Fruit fly (Drosophila melanogaster) whole organism, embryonic: ENCODE data around the gene CG16956.

Source experiments
- CG10274 ChIP-seq: fragments of 200-800 bp; sonication (Bioruptor generic); optimal IDR thresholded peaks from 3 replicates; lab custom pipeline; 2017; ENCODE audit warnings: missing biosample characterization, mild to moderate bottlenecking, missing genetic modification characterization
- CG10543 ChIP-seq: fragments of 200-800 bp; sonication (Bioruptor generic); optimal IDR thresholded peaks from 3 replicates; lab custom pipeline; 2017; ENCODE audit warnings: missing biosample characterization, mild to moderate bottlenecking, missing genetic modification characterization, moderate library complexity
- CG11085 ChIP-seq: fragments of 200-800 bp; sonication (Bioruptor generic); IDR thresholded peaks from 2 replicates; pipeline ENCODE4 v1.3.6; 2022; ENCODE audit warnings: missing biosample characterization, missing genetic modification characterization
- CG11504 ChIP-seq: fragments of 200-800 bp; sonication (Bioruptor generic); optimal IDR thresholded peaks from 3 replicates; lab custom pipeline; 2019; ENCODE audit warnings: missing biosample characterization, mild to moderate bottlenecking, missing genetic modification characterization, moderate library complexity
- CG13296 ChIP-seq: fragments of 200-800 bp; sonication (Bioruptor generic); optimal IDR thresholded peaks from 3 replicates; lab custom pipeline; 2018; ENCODE audit warnings: missing biosample characterization, mild to moderate bottlenecking, missing genetic modification characterization
- CG15269 ChIP-seq: fragments of 200-800 bp; sonication (Bioruptor generic); optimal IDR thresholded peaks from 2 replicates; lab custom pipeline; 2018; ENCODE audit warnings: missing biosample characterization, mild to moderate bottlenecking, missing genetic modification characterization, moderate library complexity
- CG17359 ChIP-seq: fragments of 200-800 bp; sonication (Bioruptor generic); optimal IDR thresholded peaks from 3 replicates; lab custom pipeline; 2018; ENCODE audit warnings: missing biosample characterization, mild to moderate bottlenecking, missing genetic modification characterization, moderate library complexity
- CG18619 ChIP-seq: fragments of 200-800 bp; sonication (Bioruptor generic); optimal IDR thresholded peaks from 3 replicates; lab custom pipeline; 2017; ENCODE audit warnings: missing biosample characterization, mild to moderate bottlenecking, missing genetic modification characterization
- CG2875 ChIP-seq: fragments of 200-800 bp; sonication (Bioruptor generic); optimal IDR thresholded peaks from 2 replicates; lab custom pipeline; 2017; ENCODE audit warnings: missing biosample characterization, mild to moderate bottlenecking, missing genetic modification characterization, missing genetic modification reagents
- CG4282 ChIP-seq: fragments of 200-800 bp; sonication (Bioruptor generic); optimal IDR thresholded peaks from 2 replicates; lab custom pipeline; 2016; ENCODE audit warnings: missing biosample characterization, missing genetic modification characterization
- CG4328 ChIP-seq: fragments of 200-800 bp; sonication (Bioruptor generic); optimal IDR thresholded peaks from 3 replicates; lab custom pipeline; 2017; ENCODE audit warnings: missing biosample characterization, missing genetic modification reagents, missing genetic modification characterization
- CG43689 ChIP-seq: fragments of 200-800 bp; sonication (Bioruptor generic); IDR thresholded peaks from 2 replicates; pipeline ENCODE4 v1.3.6; 2022; ENCODE audit warnings: missing biosample characterization, missing genetic modification characterization
- CG4404 ChIP-seq: fragments of 200-800 bp; sonication (Bioruptor generic); IDR thresholded peaks from 2 replicates; pipeline ENCODE4 v1.3.6; 2022; ENCODE audit warnings: missing biosample characterization, missing genetic modification characterization
- CG6272 ChIP-seq: fragments of 200-800 bp; sonication (Bioruptor generic); IDR thresholded peaks from 2 replicates; pipeline ENCODE4 v1.3.6; 2022; ENCODE audit warnings: missing biosample characterization, missing genetic modification characterization
- CG7839 ChIP-seq: fragments of 200-800 bp; sonication (Bioruptor generic); optimal IDR thresholded peaks from 3 replicates; lab custom pipeline; 2018; ENCODE audit warnings: missing biosample characterization, mild to moderate bottlenecking, missing genetic modification characterization, moderate library complexity
- CG8089 ChIP-seq: fragments of 200-800 bp; sonication (Bioruptor generic); optimal IDR thresholded peaks from 3 replicates; lab custom pipeline; 2016; ENCODE audit warnings: missing biosample characterization, missing genetic modification characterization
- CTCF ChIP-seq: fragments of 200-800 bp; sonication (Bioruptor generic); optimal IDR thresholded peaks from 2 replicates; lab custom pipeline; 2017; ENCODE audit warnings: missing biosample characterization, mild to moderate bottlenecking, missing genetic modification characterization, moderate library complexity
- D19B ChIP-seq: fragments of 200-800 bp; sonication (Bioruptor generic); optimal IDR thresholded peaks from 2 replicates; lab custom pipeline; 2017; ENCODE audit warnings: missing biosample characterization, mild to moderate bottlenecking, missing genetic modification characterization
- Deaf1 ChIP-seq: fragments of 200-800 bp; optimal IDR thresholded peaks from 3 replicates; lab custom pipeline; 2019; ENCODE audit warnings: missing biosample characterization, mild to moderate bottlenecking, missing genetic modification characterization, moderate library complexity
- Doc2 ChIP-seq: fragments of 200-800 bp; sonication (Bioruptor generic); IDR thresholded peaks from 2 replicates; pipeline ENCODE4 v1.3.6; 2022; ENCODE audit warnings: missing biosample characterization, missing genetic modification characterization
- Dref ChIP-seq: fragments of 200-800 bp; sonication (Bioruptor generic); IDR thresholded peaks from 2 replicates; pipeline ENCODE4 v1.3.6; 2022; ENCODE audit warnings: missing biosample characterization, missing genetic modification characterization
- GATAe ChIP-seq: fragments of 200-800 bp; sonication (Bioruptor generic); conservative IDR thresholded peaks from 2 replicates; pipeline ENCODE4 v1.3.6; 2022; ENCODE audit warnings: missing biosample characterization, missing genetic modification characterization
- H15 ChIP-seq: fragments of 200-800 bp; sonication (Bioruptor generic); IDR thresholded peaks from 3 replicates; pipeline ENCODE4 v1.3.6; 2022; ENCODE audit warnings: missing biosample characterization, missing genetic modification characterization
- HHEX ChIP-seq: fragments of 200-800 bp; sonication (Bioruptor generic); optimal IDR thresholded peaks from 3 replicates; lab custom pipeline; 2017; ENCODE audit warnings: missing biosample characterization, mild to moderate bottlenecking, missing genetic modification characterization, missing genetic modification reagents
- HLH3B ChIP-seq: fragments of 200-800 bp; sonication (Bioruptor generic); IDR thresholded peaks from 2 replicates; pipeline ENCODE4 v1.3.6; 2022; ENCODE audit warnings: missing biosample characterization, missing genetic modification characterization
- Hr51 ChIP-seq, 2 experiments: fragments of 200-800 bp; sonication (Bioruptor generic); optimal IDR thresholded peaks; 2 replicates in 1 of 2; 3 replicates in 1 of 2; lab custom pipeline; 2016 to 2018; ENCODE audit warnings: missing biosample characterization in 2 of 2, missing genetic modification characterization in 2 of 2, mild to moderate bottlenecking in 1 of 2, moderate library complexity in 1 of 2
- Hsf ChIP-seq: fragments of 200-800 bp; sonication (Bioruptor generic); optimal IDR thresholded peaks from 3 replicates; lab custom pipeline; 2016; ENCODE audit warnings: missing biosample characterization, missing genetic modification characterization
- Max ChIP-seq: fragments of 200-800 bp; sonication (Bioruptor generic); optimal IDR thresholded peaks from 2 replicates; lab custom pipeline; 2016; ENCODE audit warnings: missing biosample characterization, mild to moderate bottlenecking, missing genetic modification characterization
- Mrtf ChIP-seq: fragments of 200-800 bp; sonication (Bioruptor generic); IDR thresholded peaks from 3 replicates; pipeline ENCODE4 v1.3.6; 2022; ENCODE audit warnings: missing biosample characterization, missing genetic modification characterization
- NC2α ChIP-seq: fragments of 200-800 bp; sonication (Bioruptor generic); optimal IDR thresholded peaks from 2 replicates; lab custom pipeline; 2016; ENCODE audit warnings: missing biosample characterization, missing genetic modification characterization
- Scr ChIP-seq: fragments of 200-800 bp; sonication (Bioruptor generic); IDR thresholded peaks from 2 replicates; pipeline ENCODE4 v1.3.6; 2022; ENCODE audit warnings: missing biosample characterization, missing genetic modification characterization; ENCODE audit not compliant: partially characterized antibody
- Sin3A ChIP-seq: fragments of >200 bp; optimal IDR thresholded peaks from 2 replicates; lab custom pipeline; 2018
- Six4 ChIP-seq: fragments of 200-800 bp; sonication (Bioruptor generic); optimal IDR thresholded peaks from 2 replicates; lab custom pipeline; 2016; ENCODE audit warnings: missing biosample characterization, missing genetic modification characterization
- al ChIP-seq: fragments of 200-800 bp; sonication (Bioruptor generic); IDR thresholded peaks from 2 replicates; pipeline ENCODE4 v1.3.6; 2022; ENCODE audit warnings: missing biosample characterization, missing genetic modification characterization
- bcd ChIP-seq: fragments of 200-800 bp; sonication (Bioruptor generic); optimal IDR thresholded peaks from 2 replicates; lab custom pipeline; 2017; ENCODE audit warnings: missing biosample characterization, mild to moderate bottlenecking, missing genetic modification characterization
- bowl ChIP-seq: fragments of 200-800 bp; sonication (Bioruptor generic); IDR thresholded peaks from 2 replicates; pipeline ENCODE4 v1.3.6; 2022; ENCODE audit warnings: missing biosample characterization, missing genetic modification characterization
- dati ChIP-seq: fragments of 200-800 bp; sonication (Bioruptor generic); IDR thresholded peaks from 2 replicates; pipeline ENCODE4 v1.3.6; 2022; ENCODE audit warnings: missing biosample characterization, missing genetic modification characterization
- dmrt99B ChIP-seq: fragments of 200-800 bp; sonication (Bioruptor generic); optimal IDR thresholded peaks from 2 replicates; lab custom pipeline; 2018; ENCODE audit warnings: missing biosample characterization, mild to moderate bottlenecking, missing genetic modification characterization, moderate library complexity
- eyg ChIP-seq: fragments of 200-800 bp; sonication (Bioruptor generic); optimal IDR thresholded peaks from 3 replicates; lab custom pipeline; 2016; ENCODE audit warnings: missing biosample characterization, missing genetic modification characterization
- gce ChIP-seq: fragments of 200-800 bp; sonication (Bioruptor generic); IDR thresholded peaks from 3 replicates; pipeline ENCODE4 v1.3.6; 2022; ENCODE audit warnings: missing biosample characterization, missing genetic modification characterization
- gcm2 ChIP-seq: fragments of 200-800 bp; sonication (Bioruptor generic); optimal IDR thresholded peaks from 2 replicates; lab custom pipeline; 2016; ENCODE audit warnings: missing biosample characterization, missing genetic modification characterization
- kni ChIP-seq: fragments of 200-800 bp; sonication (Bioruptor generic); optimal IDR thresholded peaks from 3 replicates; lab custom pipeline; 2017; ENCODE audit warnings: mild to moderate bottlenecking, missing biosample characterization, missing genetic modification reagents, missing genetic modification characterization
- onecut ChIP-seq: fragments of 200-800 bp; sonication (Bioruptor generic); IDR thresholded peaks from 2 replicates; pipeline ENCODE4 v1.3.6; 2022; ENCODE audit warnings: missing biosample characterization, missing genetic modification characterization
- p53 ChIP-seq: fragments of 200-800 bp; sonication (Bioruptor generic); optimal IDR thresholded peaks from 2 replicates; lab custom pipeline; 2016; ENCODE audit warnings: missing biosample characterization, missing genetic modification characterization
- pros ChIP-seq: fragments of 200-800 bp; sonication (Bioruptor generic); optimal IDR thresholded peaks from 3 replicates; lab custom pipeline; 2019; ENCODE audit warnings: missing biosample characterization, mild to moderate bottlenecking, missing genetic modification characterization, moderate library complexity
- psq ChIP-seq: fragments of 200-800 bp; sonication (Bioruptor generic); optimal IDR thresholded peaks from 2 replicates; lab custom pipeline; 2017; ENCODE audit warnings: missing biosample characterization, missing genetic modification characterization
- so ChIP-seq: fragments of 200-800 bp; sonication (Bioruptor generic); IDR thresholded peaks from 3 replicates; pipeline ENCODE4 v1.3.6; 2022; ENCODE audit warnings: missing biosample characterization, missing genetic modification characterization
- sqz ChIP-seq: fragments of 200-800 bp; sonication (Bioruptor generic); optimal IDR thresholded peaks from 3 replicates; lab custom pipeline; 2018; ENCODE audit warnings: missing biosample characterization, mild to moderate bottlenecking, missing genetic modification characterization
- ssp ChIP-seq: fragments of 200-800 bp; sonication (Bioruptor generic); IDR thresholded peaks from 2 replicates; pipeline ENCODE4 v1.3.6; 2022; ENCODE audit warnings: missing biosample characterization, missing genetic modification characterization
- stc ChIP-seq: fragments of 200-800 bp; sonication (Bioruptor generic); IDR thresholded peaks from 2 replicates; pipeline ENCODE4 v1.3.6; 2022; ENCODE audit warnings: missing biosample characterization, missing genetic modification characterization
- toy ChIP-seq: fragments of 200-800 bp; sonication (Bioruptor generic); IDR thresholded peaks from 2 replicates; pipeline ENCODE4 v1.3.6; 2022; ENCODE audit warnings: missing biosample characterization, missing genetic modification characterization
- unc-4 ChIP-seq: fragments of 200-800 bp; sonication (Bioruptor generic); IDR thresholded peaks from 2 replicates; pipeline ENCODE4 v1.3.6; 2022; ENCODE audit warnings: missing biosample characterization, missing genetic modification characterization; ENCODE audit not compliant: partially characterized antibody
- wor ChIP-seq: fragments of 200-800 bp; sonication (Bioruptor generic); IDR thresholded peaks from 2 replicates; pipeline ENCODE4 v1.3.6; 2022; ENCODE audit warnings: missing biosample characterization, missing genetic modification characterization

CG16956 gene

dm6 chr2L:13387255-13387654, 27.1 kb downstream of the CG16956 start, which contains the start of the genes Ing5 and CG7099 (continued):
- TF ChIP-seq Sin3A (lab: Kevin White, UChicago) (no peak), kni (GFP tag; lab: Kevin White, UChicago) (no peak), so (peak; percentile 94), CG10543 (GFP tag; lab: Kevin White, UChicago) (peak; percentile 92), CG4282 (GFP tag; lab: Kevin White, UChicago) (peak; percentile 91), CG10274 (GFP tag; lab: Kevin White, UChicago) (peak; percentile 74), CG7839 (peak; percentile 97), Max (GFP tag; lab: Kevin White, UChicago) (peak; percentile 98), dmrt99B (tag; lab: Kevin White, UChicago) (peak; percentile 93), CTCF (GFP tag; lab: Kevin White, UChicago) (peak; percentile 60), al (GFP tag; lab: Robert Waterston, UW) (peak; percentile 97), CG11504 (tag; lab: Kevin White, UChicago) (peak; percentile 94), unc-4 (GFP tag; lab: Robert Waterston, UW) (peak; percentile 60), pros (GFP tag; lab: Kevin White, UChicago) (no peak), bcd (peak; percentile 95), p53 (GFP tag; lab: Kevin White, UChicago) (peak; percentile 36), gce (GFP tag; lab: Robert Waterston, UW) (peak; percentile 90), GATAe (GFP tag; lab: Robert Waterston, UW) (peak; percentile 92), CG17359 (tag; lab: Kevin White, UChicago) (peak; percentile 96), D19B (GFP tag; lab: Kevin White, UChicago) (peak; percentile 83), CG6272 (GFP tag; lab: Robert Waterston, UW) (peak; percentile 98), gcm2 (GFP tag; lab: Kevin White, UChicago) (peak; percentile 91), wor (GFP tag; lab: Robert Waterston, UW) (peak; percentile 93), eyg (GFP tag; lab: Kevin White, UChicago) (peak; percentile 68), CG4404 (peak; percentile 96), HLH3B (peak; percentile 96), NC2α (GFP tag; lab: Kevin White, UChicago) (peak; percentile 70), CG8089 (peak; percentile 77), H15 (GFP tag; lab: Robert Waterston, UW) (peak; percentile 97), CG15269 (peak; percentile 96), onecut (peak; percentile 85), CG13296 (GFP tag; lab: Kevin White, UChicago) (peak; percentile 94), CG18619 (GFP tag; lab: Kevin White, UChicago) (peak; percentile 94), bowl (GFP tag; lab: Robert Waterston, UW) (peak; percentile 87), Six4 (GFP tag; lab: Kevin White, UChicago) (peak; percentile 93), Mrtf (GFP tag; lab: Robert Waterston, UW) (peak; percentile 94), dati (peak; percentile 88), Doc2 (GFP tag; lab: Robert Waterston, UW) (peak; percentile 91), psq (GFP tag; lab: Kevin White, UChicago) (peak; percentile 91), Hr51 (GFP tag; optimal IDR thresholded peaks at IDR 0.05; lab: Kevin White, UChicago) (peak; percentile 95 to 96), Scr (GFP tag; lab: Robert Waterston, UW) (peak; percentile 67), toy (GFP tag; lab: Robert Waterston, UW) (peak; percentile 87), Dref (peak; percentile 75), CG4328 (GFP tag; lab: Kevin White, UChicago) (peak; percentile 94), stc (GFP tag; lab: Robert Waterston, UW) (peak; percentile 94), HHEX (GFP tag; lab: Kevin White, UChicago) (peak; percentile 95), Deaf1 (tag; lab: Kevin White, UChicago) (no peak), ssp (GFP tag; lab: Robert Waterston, UW) (peak; percentile 91), CG43689 (peak; percentile 91), CG11085 (GFP tag; lab: Robert Waterston, UW) (peak; percentile 96), CG2875 (peak; percentile 88), sqz (GFP tag; lab: Kevin White, UChicago) (no peak), Hsf (GFP tag; lab: Kevin White, UChicago) (peak; percentile 97)
